Fruit fly (Drosophila melanogaster): ENCODE measurements around the gene ss.

Gene ss

dm6 chr3R:16340610-16341009, 62.9 kb downstream of the ss start (continued):
- TF ChIP-seq CG11294 (GFP tag; IDR thresholded peaks at IDR 0.05) (0 out of 2 replicates have a peak, but pooled peaks have one; percentile 8), CG3032 (tag; optimal IDR thresholded peaks at IDR 0.05) (peak; percentile 10), CG8119 (GFP tag; IDR thresholded peaks at IDR 0.05) (no peak), topi (GFP tag; optimal IDR thresholded peaks at IDR 0.05) (no peak), CG10631 (GFP tag; optimal IDR thresholded peaks at IDR 0.05) (no peak), spab (GFP tag; optimal IDR thresholded peaks at IDR 0.05) (peak; percentile 25), acj6 (GFP tag; optimal IDR thresholded peaks at IDR 0.05) (no peak)

- TF ChIP-seq acj6 (GFP tag; optimal IDR thresholded peaks at IDR 0.05) (no peak), CG8319 (GFP tag; optimal IDR thresholded peaks at IDR 0.05) (no peak), pdm3 (GFP tag; optimal IDR thresholded peaks at IDR 0.05) (no peak), dac (GFP tag; optimal IDR thresholded peaks at IDR 0.05) (no peak), Eip93F (GFP tag; optimal IDR thresholded peaks at IDR 0.05) (no peak), fd59A (GFP tag; optimal IDR thresholded peaks at IDR 0.05) (no peak), CG8632 (GFP tag; optimal IDR thresholded peaks at IDR 0.05) (no peak), Ets21C (GFP tag; optimal IDR thresholded peaks at IDR 0.05) (no peak), cyc (GFP tag; optimal IDR thresholded peaks at IDR 0.05) (no peak)
These were observed 64.0 kb downstream of the ss start, which contains the start of gene Sulf1 for dm6 chr3R:16339475-16339874. Gene Sulf1 (minus strand): TSS chr3R:16339575.

DNA sequence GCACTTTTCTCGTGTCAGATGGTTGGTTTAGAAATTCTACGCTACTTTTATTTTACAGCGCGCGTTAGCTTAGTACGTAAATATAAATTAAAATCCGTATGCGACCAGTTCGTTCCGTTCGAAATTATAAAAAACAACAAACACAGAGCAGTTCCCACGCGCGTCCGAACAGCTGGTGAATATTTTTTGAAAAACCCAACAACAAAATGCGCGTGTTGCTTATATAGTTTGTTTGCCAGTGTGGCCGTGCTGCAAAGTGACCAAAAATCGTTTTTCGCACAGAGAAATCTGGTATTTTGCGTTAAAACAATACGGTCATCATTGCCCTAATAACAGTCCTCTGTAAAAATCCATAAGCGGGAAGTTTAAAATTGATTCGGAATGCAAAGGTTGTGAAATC, 65.1 kb downstream of the ss start:
- TF ChIP-seq CG11902 (GFP tag; optimal IDR thresholded peaks at IDR 0.05): no peak
- TF ChIP-seq CG31627 (GFP tag; optimal IDR thresholded peaks at IDR 0.05): no peak
- no peak for TF ChIP-seq Eip93F (GFP tag; optimal IDR thresholded peaks at IDR 0.05)
- no peak for TF ChIP-seq achi (GFP tag; optimal IDR thresholded peaks at IDR 0.05)
- peak; percentile 1 for TF ChIP-seq Sox14 (GFP tag; optimal IDR thresholded peaks at IDR 0.05)
- no peak for TF ChIP-seq CG6792 (GFP tag; optimal IDR thresholded peaks at IDR 0.05)
- TF ChIP-seq dsx (GFP tag; optimal IDR thresholded peaks at IDR 0.05; ENCODE audit: poor library complexity, severe bottlenecking): peak; percentile 30
- no peak for TF ChIP-seq Met (GFP tag; optimal IDR thresholded peaks at IDR 0.05)
- no peak for TF ChIP-seq Lpt (GFP tag; optimal IDR thresholded peaks at IDR 0.05)
- no peak for TF ChIP-seq CG3919 (GFP tag; optimal IDR thresholded peaks at IDR 0.05)
- peak; percentile 50 for TF ChIP-seq CG1621 (tag; optimal IDR thresholded peaks at IDR 0.05)
- peak; percentile 10 for TF ChIP-seq esn (GFP tag; optimal IDR thresholded peaks at IDR 0.05)
- no peak for TF ChIP-seq CG9139 (GFP tag; optimal IDR thresholded peaks at IDR 0.05)
- TF ChIP-seq Hr4 (GFP tag; optimal IDR thresholded peaks at IDR 0.05): no peak
- no peak for TF ChIP-seq CG11762 (GFP tag; optimal IDR thresholded peaks at IDR 0.05; ENCODE audit: insufficient read depth)
- TF ChIP-seq Gug (GFP tag; IDR thresholded peaks at IDR 0.05): no peak
- no peak for TF ChIP-seq CG6854 (GFP tag; optimal IDR thresholded peaks at IDR 0.05)
- TF ChIP-seq ss (GFP tag; optimal IDR thresholded peaks at IDR 0.05): peak in 1 of 2 experiments; percentile 56
- TF ChIP-seq Eip75B (GFP tag; optimal IDR thresholded peaks at IDR 0.05): peak; percentile 21
- TF ChIP-seq Eip78C (GFP tag): peak; percentile 54
- TF ChIP-seq fd85E (GFP tag; optimal IDR thresholded peaks at IDR 0.05): no peak
- TF ChIP-seq spab (GFP tag; optimal IDR thresholded peaks at IDR 0.05): no peak
- TF ChIP-seq salr (GFP tag; optimal IDR thresholded peaks at IDR 0.05): no peak
- TF ChIP-seq CG32006 (GFP tag; optimal IDR thresholded peaks at IDR 0.05): no peak
- TF ChIP-seq CG10631 (GFP tag; optimal IDR thresholded peaks at IDR 0.05): no peak
- TF ChIP-seq Hr39 (GFP tag; optimal IDR thresholded peaks at IDR 0.05): no peak
- no peak for TF ChIP-seq CG8119 (GFP tag; IDR thresholded peaks at IDR 0.05)
- TF ChIP-seq CG16779 (tag; optimal IDR thresholded peaks at IDR 0.05): no peak
- no peak for TF ChIP-seq CG34406 (GFP tag; optimal IDR thresholded peaks at IDR 0.05)
- no peak for TF ChIP-seq Ets21C (GFP tag; optimal IDR thresholded peaks at IDR 0.05)
- TF ChIP-seq Smox (GFP tag; optimal IDR thresholded peaks at IDR 0.05): no peak
- no peak for TF ChIP-seq eg (GFP tag; IDR thresholded peaks at IDR 0.05)
- no peak for TF ChIP-seq CG15336 (GFP tag; IDR thresholded peaks at IDR 0.05)
- no peak for TF ChIP-seq Ets96B (tag; optimal IDR thresholded peaks at IDR 0.05)
- TF ChIP-seq pdm3 (GFP tag; optimal IDR thresholded peaks at IDR 0.05): no peak
- TF ChIP-seq CG4318 (GFP tag; optimal IDR thresholded peaks at IDR 0.05): no peak
- 0 out of 3 replicates have a peak, but pooled peaks have one; percentile 21 for TF ChIP-seq CG6163 (GFP tag; IDR thresholded peaks at IDR 0.05)
- TF ChIP-seq CG7368 (GFP tag; optimal IDR thresholded peaks at IDR 0.05): no peak
- no peak for TF ChIP-seq CG8319 (GFP tag; optimal IDR thresholded peaks at IDR 0.05)
- TF ChIP-seq svp (GFP tag): no peak
- no peak for TF ChIP-seq fd59A (GFP tag; optimal IDR thresholded peaks at IDR 0.05)

Measured in whole organism, prepupa.